Fruit fly (Drosophila melanogaster) whole organism: ENCODE results near the gene Mec2.

Source experiments
- Dll ChIP-seq: fragments of >200 bp; optimal IDR thresholded peaks from 2 replicates; lab custom pipeline; 2017
- EcR ChIP-seq, 2 experiments: fragments of >200 bp; optimal IDR thresholded peaks; 2 replicates each; lab custom pipeline; 2017; ENCODE audit warnings: missing biosample characterization in 2 of 2, missing genetic modification characterization in 2 of 2, missing genetic modification reagents in 2 of 2
- pan ChIP-seq: fragments of >200 bp; optimal IDR thresholded peaks from 2 replicates; lab custom pipeline; 2017
- psq ChIP-seq: fragments of >200 bp; optimal IDR thresholded peaks from 2 replicates; lab custom pipeline; 2017
- usp ChIP-seq: fragments of >200 bp; optimal IDR thresholded peaks from 2 replicates; lab custom pipeline; 2017; ENCODE audit warnings: missing biosample characterization, missing genetic modification characterization, mixed read lengths

dm6 chrX:19163446-19163845 lies 24.4 kb upstream of the Mec2 start:
- TF ChIP-seq pan (lab: Kevin White, UChicago) (no peak), usp (no peak), psq (lab: Kevin White, UChicago) (no peak), Dll (lab: Kevin White, UChicago) (no peak), EcR (GFP tag; optimal IDR thresholded peaks at IDR 0.05; lab: Kevin White, UChicago) (no peak)
